Worm (Caenorhabditis elegans) whole organism, early embryonic: ENCODE data around the gene nuo-1.

Experiments used
- B0310.2 ChIP-seq: sonication (generic microtip); optimal IDR thresholded peaks from 2 replicates; lab custom pipeline; 2016; ENCODE audit warnings: mild to moderate bottlenecking, missing genetic modification characterization, missing compliant biosample characterization
- aly-1 ChIP-seq: sonication (generic microtip); optimal IDR thresholded peaks from 2 replicates; lab custom pipeline; 2016; ENCODE audit warnings: missing genetic modification characterization, missing compliant biosample characterization
- ama-1 ChIP-seq: fragments of 150-350 bp; optimal IDR thresholded peaks from 2 replicates; lab custom pipeline; 2014
- ceh-13 ChIP-seq: fragments of 200-800 bp; sonication (Bioruptor generic); optimal IDR thresholded peaks from 2 replicates; lab custom pipeline; 2018; ENCODE audit warnings: mild to moderate bottlenecking, missing genetic modification characterization, missing compliant biosample characterization
- ets-7 ChIP-seq: sonication (generic microtip); optimal IDR thresholded peaks from 2 replicates; lab custom pipeline; 2016; ENCODE audit warnings: missing genotype, missing genetic modification characterization, missing compliant biosample characterization
- flt-1 ChIP-seq: fragments of 200-800 bp; sonication (Bioruptor generic); IDR thresholded peaks from 2 replicates; pipeline ENCODE4 v1.3.6; 2022; ENCODE audit warnings: missing genetic modification characterization, missing compliant biosample characterization
- hmbx-1 ChIP-seq: sonication (generic microtip); optimal IDR thresholded peaks from 2 replicates; lab custom pipeline; 2016; ENCODE audit warnings: mild to moderate bottlenecking, missing genetic modification characterization, missing compliant biosample characterization
- hnd-1 ChIP-seq: sonication (generic microtip); optimal IDR thresholded peaks from 2 replicates; lab custom pipeline; 2016; ENCODE audit warnings: missing genetic modification characterization, missing compliant biosample characterization
- pes-1 ChIP-seq: fragments of 200-800 bp; sonication (Bioruptor generic); IDR thresholded peaks from 2 replicates; pipeline ENCODE4 v1.3.6; 2022; ENCODE audit warnings: missing genetic modification reagents, missing genetic modification characterization, missing compliant biosample characterization
- scrt-1 ChIP-seq: fragments of 200-800 bp; sonication (Bioruptor generic); IDR thresholded peaks from 2 replicates; pipeline ENCODE4 v1.3.6; 2022; ENCODE audit warnings: missing genetic modification characterization, missing compliant biosample characterization
- sea-1 ChIP-seq: fragments of 200-800 bp; sonication (Bioruptor generic); conservative IDR thresholded peaks from 2 replicates; pipeline ENCODE4 v1.3.6; 2022; ENCODE audit warnings: missing genetic modification characterization, missing compliant biosample characterization
- tbx-11 ChIP-seq: fragments of 200-800 bp; sonication (Bioruptor generic); IDR thresholded peaks from 2 replicates; pipeline ENCODE4 v1.3.6; 2022; ENCODE audit warnings: missing genetic modification characterization, missing compliant biosample characterization

- TF ChIP-seq aly-1 (tag; lab: Kevin White, UChicago), result no peak
- no peak for TF ChIP-seq pes-1 (GFP tag; lab: Robert Waterston, UW)
- no peak for TF ChIP-seq ets-7 (tag; lab: Kevin White, UChicago)
- no peak for TF ChIP-seq tbx-11
- TF ChIP-seq ama-1 (lab: Kevin White, UChicago), result no peak
- no peak for TF ChIP-seq sea-1 (GFP tag; lab: Robert Waterston, UW)
- TF ChIP-seq B0310.2 (tag; lab: Kevin White, UChicago), result no peak
- no peak for TF ChIP-seq flt-1 (GFP tag; lab: Robert Waterston, UW)
- TF ChIP-seq ceh-13, result no peak
- no peak for TF ChIP-seq hnd-1
- TF ChIP-seq scrt-1 (GFP tag; lab: Robert Waterston, UW), result no peak
- TF ChIP-seq hmbx-1, result no peak
Observed at ce11 chrII:11126312-11127000, 28.8 kb downstream of the nuo-1 start, which contains the start of the genes rps-9 and lsm-1.
